Worm (Caenorhabditis elegans): ENCODE measurements around the gene C08B6.11.

The C08B6.11 gene

ce11 chrV:10117465-10117864 is 10.1 kb downstream of the C08B6.11 start, which contains the start of gene C08B6.5:
Gene C08B6.5, plus strand, starts transcription at chrV:10117765.
- TF ChIP-seq lin-13 (GFP tag; optimal IDR thresholded peaks at IDR 0.05) (no peak), nhr-25 (tag; optimal IDR thresholded peaks at IDR 0.05) (no peak), zag-1 (tag; optimal IDR thresholded peaks at IDR 0.05) (no peak), egl-27 (tag; optimal IDR thresholded peaks at IDR 0.05) (no peak), peb-1 (tag; optimal IDR thresholded peaks at IDR 0.05) (no peak), ama-1 (optimal IDR thresholded peaks at IDR 0.05) (no peak), nhr-12 (tag; optimal IDR thresholded peaks at IDR 0.05) (no peak)

ce11 chrV:10120898-10121297 is 13.5 kb downstream of the C08B6.11 start, which contains the start of gene srxa-18:
Gene srxa-18, minus strand, starts transcription at chrV:10120997.
- no peak for TF ChIP-seq lin-11 (tag; optimal IDR thresholded peaks at IDR 0.05)
- TF ChIP-seq mdl-1 (tag; optimal IDR thresholded peaks at IDR 0.05) = no peak
- TF ChIP-seq nhr-23 (tag; optimal IDR thresholded peaks at IDR 0.05) = no peak
- TF ChIP-seq nhr-21 (tag; optimal IDR thresholded peaks at IDR 0.05) = no peak
- TF ChIP-seq ceh-82 (tag; optimal IDR thresholded peaks at IDR 0.05) = no peak
- no peak for TF ChIP-seq ztf-4 (tag; optimal IDR thresholded peaks at IDR 0.05)
- no peak for TF ChIP-seq unc-39 (tag; optimal IDR thresholded peaks at IDR 0.05)
- no peak for TF ChIP-seq ama-1 (optimal IDR thresholded peaks at IDR 0.05)
- no peak for TF ChIP-seq ceh-16 (tag; optimal IDR thresholded peaks at IDR 0.05)
- TF ChIP-seq nhr-11 (tag; optimal IDR thresholded peaks at IDR 0.05) = no peak

ce11 chrV:10122670-10123069 is 15.3 kb downstream of the C08B6.11 start, which contains the start of gene srxa-19:
Gene srxa-19, minus strand, starts transcription at chrV:10122770.
- TF ChIP-seq C34F6.9 (tag; optimal IDR thresholded peaks at IDR 0.05) = no peak
- TF ChIP-seq ZK546.5 (tag; optimal IDR thresholded peaks at IDR 0.05) = no peak

- TF ChIP-seq nhr-6 (tag; optimal IDR thresholded peaks at IDR 0.05) (no peak), sma-9 (GFP tag; optimal IDR thresholded peaks at IDR 0.05) (no peak), sma-9 (tag; optimal IDR thresholded peaks at IDR 0.05) (no peak), alr-1 (tag; optimal IDR thresholded peaks at IDR 0.05) (no peak), unc-55 (GFP tag; optimal IDR thresholded peaks at IDR 0.05) (no peak), nhr-25 (tag; optimal IDR thresholded peaks at IDR 0.05) (no peak), nhr-10 (tag; optimal IDR thresholded peaks at IDR 0.05) (no peak), nhr-77 (tag; optimal IDR thresholded peaks at IDR 0.05) (no peak)
Measured at ce11 chrV:10123324-10123723, 15.9 kb downstream of the C08B6.11 start, which contains the start of gene C08B6.6. Gene C08B6.6, plus strand, starts transcription at chrV:10123624.

ce11 chrV:10124799-10125548 is 17.6 kb downstream of the C08B6.11 start, which contains the start of gene C08B6.10:
Gene C08B6.10, plus strand, starts transcription at chrV:10125498.
- TF ChIP-seq elt-3 (tag; optimal IDR thresholded peaks at IDR 0.05) = no peak
- peak; percentile 20 for TF ChIP-seq fos-1 (tag; optimal IDR thresholded peaks at IDR 0.05)

ce11 chrV:10130195-10130594 is 22.8 kb downstream of the C08B6.11 start, which contains the start of gene aos-1:
Gene aos-1, minus strand, starts transcription at chrV:10130295.
- no peak for TF ChIP-seq ama-1 (optimal IDR thresholded peaks at IDR 0.05)
- TF ChIP-seq C34F6.9 (tag; optimal IDR thresholded peaks at IDR 0.05) = no peak
- TF ChIP-seq alr-1 (tag; optimal IDR thresholded peaks at IDR 0.05) = no peak

- no peak for TF ChIP-seq Y55F3AM.14 (GFP tag; optimal IDR thresholded peaks at IDR 0.05)
Measured at ce11 chrV:10133277-10133676, 25.9 kb downstream of the C08B6.11 start.

ce11 chrV:10134077-10134693 is 26.8 kb downstream of the C08B6.11 start, which contains the start of the genes C08B6.18, wdr-20 and C08B6.8:
Gene C08B6.18, minus strand, starts transcription at chrV:10134127.
Gene wdr-20, minus strand, starts transcription at chrV:10134158.
Gene C08B6.8, plus strand, starts transcription at chrV:10134643.
- TF ChIP-seq ceh-16 (tag; optimal IDR thresholded peaks at IDR 0.05) (no peak), egl-27 (tag; optimal IDR thresholded peaks at IDR 0.05) (no peak), lin-13 (GFP tag; optimal IDR thresholded peaks at IDR 0.05) (peak; percentile 47), ztf-1 (GFP tag; conservative IDR thresholded peaks at IDR 0.05) (no peak), snpc-4 (tag; optimal IDR thresholded peaks at IDR 0.05) (peak; percentile 65), ztf-4 (tag; optimal IDR thresholded peaks at IDR 0.05) (no peak), nhr-129 (tag; optimal IDR thresholded peaks at IDR 0.05) (peak; percentile 14), C34F6.9 (tag; optimal IDR thresholded peaks at IDR 0.05) (peak; percentile 55), lsy-2 (tag; optimal IDR thresholded peaks at IDR 0.05) (peak in 1 of 2 experiments; percentile 38), sma-9 (GFP tag; optimal IDR thresholded peaks at IDR 0.05) (no peak), sma-9 (tag; optimal IDR thresholded peaks at IDR 0.05) (no peak), zag-1 (tag; optimal IDR thresholded peaks at IDR 0.05) (no peak), nhr-6 (tag; optimal IDR thresholded peaks at IDR 0.05) (no peak), unc-55 (GFP tag; optimal IDR thresholded peaks at IDR 0.05) (peak; percentile 51), sma-3 (GFP tag; optimal IDR thresholded peaks at IDR 0.05) (no peak)
